Worm (Caenorhabditis elegans) whole organism, L1 larva: ENCODE data around the gene slc-17.7.
A peak's percentile ranks its signal among the peaks of the same experiment; 100 is the strongest.

ENCODE experiments used
- C04F5.9 ChIP-seq: sonication (generic microtip); optimal IDR thresholded peaks from 2 replicates; lab custom pipeline; 2016; ENCODE audit warnings: missing genetic modification characterization, missing compliant biosample characterization
- C34B4.2 ChIP-seq: sonication (generic microtip); optimal IDR thresholded peaks from 2 replicates; lab custom pipeline; 2017; ENCODE audit warnings: mild to moderate bottlenecking, missing genetic modification characterization, missing compliant biosample characterization
- Y116A8C.19 ChIP-seq: sonication (generic microtip); optimal IDR thresholded peaks from 2 replicates; lab custom pipeline; 2016; ENCODE audit warnings: missing compliant biosample characterization, missing genetic modification characterization, borderline replicate concordance
- alr-1 ChIP-seq: fragments of 200-800 bp; sonication (Bioruptor generic); optimal IDR thresholded peaks from 2 replicates; lab custom pipeline; 2018; ENCODE audit warnings: borderline replicate concordance, mild to moderate bottlenecking, missing genetic modification characterization, missing compliant biosample characterization
- aly-2 ChIP-seq: fragments of 150-350 bp; optimal IDR thresholded peaks from 2 replicates; lab custom pipeline; 2014; ENCODE audit warnings: missing biosample characterization, missing genetic modification characterization
- ceh-63 ChIP-seq: fragments of 200-800 bp; sonication (Bioruptor generic); optimal IDR thresholded peaks from 2 replicates; lab custom pipeline; 2018; ENCODE audit warnings: mild to moderate bottlenecking, missing genetic modification characterization, missing compliant biosample characterization
- ceh-8 ChIP-seq: fragments of 200-800 bp; sonication (Bioruptor generic); optimal IDR thresholded peaks from 2 replicates; lab custom pipeline; 2018; ENCODE audit warnings: mild to moderate bottlenecking, missing genetic modification characterization, moderate library complexity, missing compliant biosample characterization
- ceh-82 ChIP-seq, 3 experiments: fragments of 150-350 bp in 1 of 3; sonication (generic microtip) in 2 of 3; optimal IDR thresholded peaks; 2 replicates each; lab custom pipeline; 2014 to 2017; ENCODE audit warnings: missing biosample characterization in 3 of 3, missing genetic modification characterization in 3 of 3
- ceh-90 ChIP-seq: sonication (generic microtip); optimal IDR thresholded peaks from 2 replicates; lab custom pipeline; 2016; ENCODE audit warnings: missing genetic modification characterization, missing compliant biosample characterization
- ces-1 ChIP-seq: fragments of 150-350 bp; optimal IDR thresholded peaks from 2 replicates; lab custom pipeline; 2014; ENCODE audit warnings: missing biosample characterization, missing genetic modification reagents, missing genetic modification characterization
- dpl-1 ChIP-seq, 3 experiments: fragments of 150-350 bp in 2 of 3; sonication (generic microtip) in 1 of 3; optimal IDR thresholded peaks; 2 replicates each; lab custom pipeline; 2014 to 2017; ENCODE audit warnings: missing biosample characterization in 3 of 3, missing genetic modification characterization in 3 of 3, missing genetic modification reagents in 3 of 3
- dsc-1 ChIP-seq: sonication (generic microtip); optimal IDR thresholded peaks from 2 replicates; lab custom pipeline; 2016; ENCODE audit warnings: mild to moderate bottlenecking, missing genetic modification characterization, missing compliant biosample characterization
- efl-1 ChIP-seq, 4 experiments: fragments of 150-350 bp; optimal IDR thresholded peaks in 3 of 4; peaks in 1 of 4; 1 replicate in 1 of 4; 2 replicates in 3 of 4; lab custom pipeline; 2014; ENCODE audit warnings: missing biosample characterization in 2 of 4, missing genetic modification characterization in 2 of 4, missing genetic modification reagents in 2 of 4
- egl-27 ChIP-seq, 2 experiments: fragments of 150-350 bp in 1 of 2; sonication (generic microtip); optimal IDR thresholded peaks; 3 replicates each; lab custom pipeline; 2017 to 2018; ENCODE audit warnings: missing biosample characterization in 2 of 2, missing genetic modification characterization in 2 of 2, missing genetic modification reagents in 2 of 2
- ets-5 ChIP-seq: fragments of 200-800 bp; sonication (Bioruptor generic); IDR thresholded peaks from 2 replicates; pipeline ENCODE4 v1.3.6; 2022; ENCODE audit warnings: missing genetic modification characterization, missing compliant biosample characterization
- fkh-10 ChIP-seq: sonication (generic microtip); optimal IDR thresholded peaks from 2 replicates; lab custom pipeline; 2017; ENCODE audit warnings: missing biosample characterization, missing genetic modification reagents, missing genetic modification characterization
- grh-1 ChIP-seq: fragments of 200-800 bp; sonication (Bioruptor generic); IDR thresholded peaks from 2 replicates; pipeline ENCODE4 v1.3.6; 2022; ENCODE audit warnings: missing genetic modification reagents, missing genetic modification characterization, missing compliant biosample characterization
- hlh-17 ChIP-seq: fragments of 200-800 bp; sonication (Bioruptor generic); optimal IDR thresholded peaks from 2 replicates; lab custom pipeline; 2018; ENCODE audit warnings: missing genetic modification characterization, mild to moderate bottlenecking, missing compliant biosample characterization, moderate library complexity, borderline replicate concordance
- hlh-4 ChIP-seq: sonication (generic microtip); optimal IDR thresholded peaks from 2 replicates; lab custom pipeline; 2016; ENCODE audit warnings: mild to moderate bottlenecking, missing genetic modification characterization, missing compliant biosample characterization
- hpl-2 ChIP-seq: fragments of 150-350 bp; optimal IDR thresholded peaks from 2 replicates; lab custom pipeline; 2014; ENCODE audit warnings: missing biosample characterization, missing genetic modification reagents, missing genetic modification characterization
- isw-1 ChIP-seq: fragments of 200-800 bp; sonication (Bioruptor generic); IDR thresholded peaks from 2 replicates; pipeline ENCODE4 v1.3.6; 2022; ENCODE audit warnings: missing genetic modification characterization, missing compliant biosample characterization
- lin-13 ChIP-seq: fragments of 150-350 bp; optimal IDR thresholded peaks from 2 replicates; lab custom pipeline; 2014; ENCODE audit warnings: missing biosample characterization, missing genetic modification reagents, missing genetic modification characterization
- lin-14 ChIP-seq: fragments of 200-800 bp; sonication (Bioruptor generic); optimal IDR thresholded peaks from 2 replicates; lab custom pipeline; 2018; ENCODE audit warnings: mild to moderate bottlenecking, missing genetic modification characterization, moderate library complexity, missing compliant biosample characterization
- lin-15B ChIP-seq: fragments of 150-350 bp; sonication (generic microtip); optimal IDR thresholded peaks from 3 replicates; lab custom pipeline; 2014; ENCODE audit warnings: missing biosample characterization, missing genetic modification characterization
- lin-39 ChIP-seq: fragments of 150-350 bp; optimal IDR thresholded peaks from 2 replicates; lab custom pipeline; 2014; ENCODE audit warnings: missing biosample characterization, missing genetic modification reagents, missing genetic modification characterization
- mab-9 ChIP-seq: fragments of 200-800 bp; sonication (Bioruptor generic); IDR thresholded peaks from 2 replicates; pipeline ENCODE4 v1.3.6; 2022; ENCODE audit warnings: missing genetic modification reagents, missing genetic modification characterization, missing compliant biosample characterization
- mef-2 ChIP-seq: fragments of 150-350 bp; optimal IDR thresholded peaks from 2 replicates; lab custom pipeline; 2014; ENCODE audit warnings: missing biosample characterization, missing genetic modification characterization
- nhr-11 ChIP-seq: fragments of 150-350 bp; optimal IDR thresholded peaks from 2 replicates; lab custom pipeline; 2014; ENCODE audit warnings: missing biosample characterization, missing genetic modification characterization
- nhr-19 ChIP-seq: fragments of 200-800 bp; sonication (Bioruptor generic); conservative IDR thresholded peaks from 2 replicates; pipeline ENCODE4 v1.3.6; 2022; ENCODE audit warnings: missing genetic modification characterization, missing compliant biosample characterization
- nhr-20 ChIP-seq: sonication (generic microtip); optimal IDR thresholded peaks from 2 replicates; lab custom pipeline; 2016; ENCODE audit warnings: mild to moderate bottlenecking, missing genetic modification characterization, missing compliant biosample characterization
- nhr-237 ChIP-seq: fragments of 150-350 bp; optimal IDR thresholded peaks from 2 replicates; lab custom pipeline; 2014; ENCODE audit warnings: missing biosample characterization, missing genetic modification characterization
- nhr-47 ChIP-seq: sonication (generic microtip); optimal IDR thresholded peaks from 2 replicates; lab custom pipeline; 2016; ENCODE audit warnings: mild to moderate bottlenecking, missing genetic modification characterization, moderate library complexity, missing compliant biosample characterization
- nhr-71 ChIP-seq: sonication (generic microtip); optimal IDR thresholded peaks from 2 replicates; lab custom pipeline; 2016; ENCODE audit warnings: mild to moderate bottlenecking, missing genetic modification characterization, moderate library complexity, missing compliant biosample characterization
- nhr-84 ChIP-seq: sonication (generic microtip); optimal IDR thresholded peaks from 2 replicates; lab custom pipeline; 2017; ENCODE audit warnings: missing biosample characterization, missing genetic modification characterization
- nhr-85 ChIP-seq: sonication (generic microtip); peaks from one replicate; lab custom pipeline; 2016; ENCODE audit warnings: missing genetic modification characterization, inconsistent platforms, missing compliant biosample characterization
- pax-3 ChIP-seq: fragments of 200-800 bp; sonication (Bioruptor generic); optimal IDR thresholded peaks from 2 replicates; lab custom pipeline; 2018; ENCODE audit warnings: mild to moderate bottlenecking, missing genetic modification characterization, moderate library complexity, missing compliant biosample characterization
- rnt-1 ChIP-seq: sonication (generic microtip); optimal IDR thresholded peaks from 2 replicates; lab custom pipeline; 2016; ENCODE audit warnings: mild to moderate bottlenecking, missing genetic modification characterization, moderate library complexity, missing compliant biosample characterization
- skn-1 ChIP-seq: fragments of 150-350 bp; optimal IDR thresholded peaks from 2 replicates; lab custom pipeline; 2014; ENCODE audit warnings: missing biosample characterization, missing genetic modification characterization
- sox-4 ChIP-seq: sonication (generic microtip); optimal IDR thresholded peaks from 2 replicates; lab custom pipeline; 2016; ENCODE audit warnings: missing genetic modification characterization, missing compliant biosample characterization
- sptf-1 ChIP-seq: fragments of 150-350 bp; optimal IDR thresholded peaks from 2 replicates; lab custom pipeline; 2014; ENCODE audit warnings: missing biosample characterization, missing genetic modification characterization
- swsn-7 ChIP-seq: sonication (generic microtip); optimal IDR thresholded peaks from 2 replicates; lab custom pipeline; 2016; ENCODE audit warnings: missing genetic modification characterization, missing compliant biosample characterization
- tbx-2 ChIP-seq: sonication (generic microtip); optimal IDR thresholded peaks from 2 replicates; lab custom pipeline; 2016; ENCODE audit warnings: missing genetic modification characterization, missing compliant biosample characterization
- unc-86 ChIP-seq: sonication (generic microtip); optimal IDR thresholded peaks from 2 replicates; lab custom pipeline; 2016; ENCODE audit warnings: missing genetic modification characterization, missing compliant biosample characterization
- zip-4 ChIP-seq: fragments of 200-800 bp; sonication (Bioruptor generic); optimal IDR thresholded peaks from 2 replicates; lab custom pipeline; 2018; ENCODE audit warnings: mild to moderate bottlenecking, missing genetic modification characterization, moderate library complexity, missing compliant biosample characterization
- ztf-4 ChIP-seq: fragments of 150-350 bp; optimal IDR thresholded peaks from 2 replicates; lab custom pipeline; 2014; ENCODE audit warnings: missing biosample characterization, missing genetic modification characterization

The slc-17.7 gene

ce11 chrV:9266399-9266798 is at the start of gene slc-17.7:
Gene slc-17.7, minus strand, starts transcription at chrV:9266499.
- TF ChIP-seq ces-1 (GFP tag; lab: Kevin White, UChicago) (no peak), ceh-82 (tag; optimal IDR thresholded peaks at IDR 0.05; lab: Kevin White, UChicago) (no peak), zip-4 (no peak), ceh-90 (tag; lab: Kevin White, UChicago) (no peak), sox-4 (tag; lab: Kevin White, UChicago) (no peak), ceh-8 (no peak), nhr-85 (tag; lab: Kevin White, UChicago) (no peak), ztf-4 (tag; lab: Kevin White, UChicago) (no peak), nhr-84 (tag; lab: Kevin White, UChicago) (no peak), nhr-11 (no peak), rnt-1 (tag; lab: Kevin White, UChicago) (no peak), hlh-4 (tag; lab: Kevin White, UChicago) (no peak), ets-5 (GFP tag; lab: Robert Waterston, UW) (no peak), ceh-63 (GFP tag; lab: Kevin White, UChicago) (no peak), C34B4.2 (no peak), nhr-47 (tag; lab: Kevin White, UChicago) (no peak)

- TF ChIP-seq skn-1 (tag; lab: Kevin White, UChicago) (no peak), tbx-2 (tag; lab: Kevin White, UChicago) (no peak), nhr-20 (tag; lab: Kevin White, UChicago) (no peak), sptf-1 (tag; lab: Kevin White, UChicago) (no peak), grh-1 (no peak), dsc-1 (tag; lab: Kevin White, UChicago) (no peak), efl-1 (optimal IDR thresholded peaks at IDR 0.05; lab: Kevin White, UChicago) (no peak), efl-1 (GFP tag; optimal IDR thresholded peaks at IDR 0.05 in 1 of 2; lab: Kevin White, UChicago) (no peak), lin-13 (GFP tag; lab: Kevin White, UChicago) (no peak), pax-3 (tag; lab: Kevin White, UChicago) (no peak)
Measured at ce11 chrV:9314408-9314807, 48.1 kb upstream of the slc-17.7 start.

- no peak for TF ChIP-seq unc-86 (tag; lab: Kevin White, UChicago)
- TF ChIP-seq hpl-2: no peak
- TF ChIP-seq Y116A8C.19 (tag; lab: Kevin White, UChicago): no peak
- no peak for TF ChIP-seq nhr-11
- peak; percentile 24 for TF ChIP-seq lin-14 (GFP tag; lab: Kevin White, UChicago)
- TF ChIP-seq mef-2 (tag; lab: Kevin White, UChicago): no peak
- no peak for TF ChIP-seq rnt-1 (tag; lab: Kevin White, UChicago)
- TF ChIP-seq hlh-17 (GFP tag; lab: Kevin White, UChicago): no peak
- TF ChIP-seq nhr-71: no peak
- TF ChIP-seq zip-4: no peak
- no peak for TF ChIP-seq dpl-1 (GFP tag; optimal IDR thresholded peaks at IDR 0.05; lab: Kevin White, UChicago)
- no peak for TF ChIP-seq efl-1 (optimal IDR thresholded peaks at IDR 0.05; lab: Kevin White, UChicago)
- peak in 1 of 2 experiments; percentile 59 for TF ChIP-seq efl-1 (GFP tag; optimal IDR thresholded peaks at IDR 0.05 in 1 of 2; lab: Kevin White, UChicago)
- no peak for TF ChIP-seq isw-1 (GFP tag; lab: Robert Waterston, UW)
- no peak for TF ChIP-seq sptf-1 (tag; lab: Kevin White, UChicago)
- TF ChIP-seq lin-39 (tag; lab: Kevin White, UChicago): no peak
- peak; percentile 85 for TF ChIP-seq fkh-10 (GFP tag; lab: Kevin White, UChicago)
- TF ChIP-seq nhr-85 (tag; lab: Kevin White, UChicago): no peak
- TF ChIP-seq C04F5.9 (tag; lab: Kevin White, UChicago): no peak
- TF ChIP-seq aly-2: no peak
- TF ChIP-seq mab-9: no peak
- TF ChIP-seq swsn-7 (tag; lab: Kevin White, UChicago): no peak
- no peak for TF ChIP-seq egl-27 (tag; optimal IDR thresholded peaks at IDR 0.05; lab: Kevin White, UChicago)
- no peak for TF ChIP-seq alr-1
- no peak for TF ChIP-seq ets-5 (GFP tag; lab: Robert Waterston, UW)
- no peak for TF ChIP-seq nhr-19 (GFP tag; lab: Robert Waterston, UW)
- TF ChIP-seq nhr-237: no peak
- TF ChIP-seq lin-15B: no peak
Measured at ce11 chrV:9312377-9312776, 46.1 kb upstream of the slc-17.7 start.
